Fruit fly (Drosophila melanogaster): Measurements from ENCODE around the gene Sec61gamma.

Gene Sec61gamma

dm6 chrX:19608042-19608609 lies 35.0 kb upstream of the Sec61gamma start:
- TF ChIP-seq br (GFP tag; optimal IDR thresholded peaks at IDR 0.05) (no peak), Hr78 (GFP tag; optimal IDR thresholded peaks at IDR 0.05) (no peak), Rel (GFP tag; optimal IDR thresholded peaks at IDR 0.05) (no peak), Rel (tag; optimal IDR thresholded peaks at IDR 0.05) (no peak), psq (GFP tag; optimal IDR thresholded peaks at IDR 0.05) (peak; percentile 79), Abd-B (GFP tag; optimal IDR thresholded peaks at IDR 0.05) (no peak), usp (GFP tag; optimal IDR thresholded peaks at IDR 0.05) (no peak), Hnf4 (GFP tag; optimal IDR thresholded peaks at IDR 0.05) (no peak), dl (GFP tag; optimal IDR thresholded peaks at IDR 0.05; ENCODE audit: insufficient read depth in 1 of 2, partially characterized antibody in 2 of 2) (no peak), Sp1 (GFP tag; optimal IDR thresholded peaks at IDR 0.05) (peak; percentile 2), OdsH (GFP tag; optimal IDR thresholded peaks at IDR 0.05) (peak; percentile 22), h (GFP tag; optimal IDR thresholded peaks at IDR 0.05) (peak; percentile 16), CG9705 (GFP tag; optimal IDR thresholded peaks at IDR 0.05) (no peak)

dm6 chrX:19611226-19611625 lies 31.9 kb upstream of the Sec61gamma start, which contains the start of the genes Shawn and Tyler:
Gene Shawn (plus strand): TSS chrX:19611526.
Gene Tyler (plus strand): TSS chrX:19611526.
- TF ChIP-seq Mio (GFP tag; optimal IDR thresholded peaks at IDR 0.05) (no peak), pan (optimal IDR thresholded peaks at IDR 0.05) (no peak), Vsx2 (GFP tag; optimal IDR thresholded peaks at IDR 0.05; ENCODE audit: partially characterized antibody) (no peak), tai (GFP tag; optimal IDR thresholded peaks at IDR 0.05) (no peak), Abd-B (GFP tag; optimal IDR thresholded peaks at IDR 0.05) (no peak), CG32264 (GFP tag; optimal IDR thresholded peaks at IDR 0.05) (no peak), Hr78 (GFP tag; optimal IDR thresholded peaks at IDR 0.05) (no peak), Dfd (GFP tag; optimal IDR thresholded peaks at IDR 0.05) (no peak), br (GFP tag; optimal IDR thresholded peaks at IDR 0.05) (no peak), h (GFP tag; optimal IDR thresholded peaks at IDR 0.05) (no peak), CrebA (GFP tag; optimal IDR thresholded peaks at IDR 0.05; ENCODE audit: borderline replicate concordance) (no peak), Hnf4 (GFP tag; optimal IDR thresholded peaks at IDR 0.05) (no peak), OdsH (GFP tag; optimal IDR thresholded peaks at IDR 0.05) (no peak)

dm6 chrX:19613473-19613872 lies 29.7 kb upstream of the Sec61gamma start:
- TF ChIP-seq OdsH (GFP tag; optimal IDR thresholded peaks at IDR 0.05) (no peak), psq (GFP tag; optimal IDR thresholded peaks at IDR 0.05) (no peak), CrebA (GFP tag; optimal IDR thresholded peaks at IDR 0.05; ENCODE audit: borderline replicate concordance) (no peak), h (GFP tag; optimal IDR thresholded peaks at IDR 0.05) (no peak), N (GFP tag; optimal IDR thresholded peaks at IDR 0.05) (no peak), GATAd (GFP tag; optimal IDR thresholded peaks at IDR 0.05) (no peak), foxo (GFP tag; optimal IDR thresholded peaks at IDR 0.05) (no peak), rgr (GFP tag; optimal IDR thresholded peaks at IDR 0.05) (peak; percentile 60), Myc (optimal IDR thresholded peaks at IDR 0.05) (no peak), CG9705 (GFP tag; optimal IDR thresholded peaks at IDR 0.05) (peak; percentile 62), sage (GFP tag; optimal IDR thresholded peaks at IDR 0.05) (no peak), Sp1 (GFP tag; optimal IDR thresholded peaks at IDR 0.05) (peak; percentile 59), Hnf4 (GFP tag; optimal IDR thresholded peaks at IDR 0.05) (no peak), ey (GFP tag; optimal IDR thresholded peaks at IDR 0.05) (no peak)

- TF ChIP-seq Sp1 (GFP tag; optimal IDR thresholded peaks at IDR 0.05): no peak
- no peak for TF ChIP-seq pan (optimal IDR thresholded peaks at IDR 0.05)
- TF ChIP-seq Myc (optimal IDR thresholded peaks at IDR 0.05): no peak
- TF ChIP-seq sv (GFP tag; optimal IDR thresholded peaks at IDR 0.05): no peak
Observed at dm6 chrX:19615990-19616663, 27.0 kb upstream of the Sec61gamma start, which contains the start of gene CG14210. Gene CG14210 (plus strand): TSS chrX:19616196.

dm6 chrX:19618183-19618740 lies 24.9 kb upstream of the Sec61gamma start, which contains the start of the genes Pstk and Tim9b:
Gene Pstk (minus strand): TSS chrX:19618537.
Gene Tim9b (minus strand): TSS chrX:19618537.
- TF ChIP-seq Hnf4 (GFP tag; optimal IDR thresholded peaks at IDR 0.05) (no peak), foxo (GFP tag; optimal IDR thresholded peaks at IDR 0.05) (no peak), Mio (GFP tag; optimal IDR thresholded peaks at IDR 0.05) (no peak), rgr (GFP tag; optimal IDR thresholded peaks at IDR 0.05) (no peak), CrebA (GFP tag; optimal IDR thresholded peaks at IDR 0.05; ENCODE audit: borderline replicate concordance) (no peak), usp (GFP tag; optimal IDR thresholded peaks at IDR 0.05) (no peak)

Measured in whole organism, wandering third instar larva.